Worm (Caenorhabditis elegans) whole organism, late embryonic: ENCODE data around the gene C25F9.6.

Experiments
- Y22D7AL.16 ChIP-seq: sonication (generic microtip); optimal IDR thresholded peaks from 2 replicates; lab custom pipeline; 2016; ENCODE audit warnings: missing genetic modification characterization, missing compliant biosample characterization
- ceh-19 ChIP-seq: fragments of 200-800 bp; sonication (Bioruptor generic); optimal IDR thresholded peaks from 2 replicates; lab custom pipeline; 2018; ENCODE audit warnings: mild to moderate bottlenecking, missing genetic modification characterization, missing compliant biosample characterization
- ceh-22 ChIP-seq: sonication (generic microtip); optimal IDR thresholded peaks from 2 replicates; lab custom pipeline; 2017; ENCODE audit warnings: missing biosample characterization, missing genetic modification characterization
- ceh-24 ChIP-seq: sonication (generic microtip); optimal IDR thresholded peaks from 2 replicates; lab custom pipeline; 2016; ENCODE audit warnings: mild to moderate bottlenecking, missing genetic modification characterization, missing compliant biosample characterization
- elt-2 ChIP-seq: sonication (generic microtip); optimal IDR thresholded peaks from 2 replicates; lab custom pipeline; 2016; ENCODE audit warnings: missing genetic modification reagents, missing genetic modification characterization, missing compliant biosample characterization
- fax-1 ChIP-seq: sonication (generic microtip); optimal IDR thresholded peaks from 2 replicates; lab custom pipeline; 2016; ENCODE audit warnings: missing genotype, missing genetic modification characterization, missing compliant biosample characterization
- fkh-6 ChIP-seq: sonication (generic microtip); optimal IDR thresholded peaks from 2 replicates; lab custom pipeline; 2016; ENCODE audit warnings: missing genetic modification characterization, missing compliant biosample characterization
- hlh-6 ChIP-seq: sonication (generic microtip); optimal IDR thresholded peaks from 2 replicates; lab custom pipeline; 2016; ENCODE audit warnings: missing genotype, missing genetic modification characterization, missing compliant biosample characterization
- madf-2 ChIP-seq: sonication (generic microtip); optimal IDR thresholded peaks from 2 replicates; lab custom pipeline; 2017; ENCODE audit warnings: missing genetic modification characterization, missing compliant biosample characterization
- pag-3 ChIP-seq: sonication (generic microtip); optimal IDR thresholded peaks from 2 replicates; lab custom pipeline; 2016; ENCODE audit warnings: missing compliant biosample characterization, missing genetic modification characterization, borderline replicate concordance
- pax-1 ChIP-seq: fragments of 150-350 bp; optimal IDR thresholded peaks from 2 replicates; lab custom pipeline; 2014; ENCODE audit warnings: missing biosample characterization, missing genetic modification characterization
- pqm-1 ChIP-seq: sonication (generic microtip); optimal IDR thresholded peaks from 2 replicates; lab custom pipeline; 2016; ENCODE audit warnings: missing genetic modification characterization, missing compliant biosample characterization
- rnt-1 ChIP-seq: sonication (generic microtip); optimal IDR thresholded peaks from 2 replicates; lab custom pipeline; 2016; ENCODE audit warnings: missing genetic modification characterization, missing compliant biosample characterization
- sdc-2 ChIP-seq: sonication (generic microtip); optimal IDR thresholded peaks from 2 replicates; lab custom pipeline; 2016; ENCODE audit warnings: missing genotype, missing genetic modification characterization, missing compliant biosample characterization
- unc-42 ChIP-seq: sonication (generic microtip); optimal IDR thresholded peaks from 2 replicates; lab custom pipeline; 2016; ENCODE audit warnings: missing genotype, missing genetic modification characterization, missing compliant biosample characterization
- unc-55 ChIP-seq: sonication (generic microtip); optimal IDR thresholded peaks from 2 replicates; lab custom pipeline; 2017; ENCODE audit warnings: missing biosample characterization, missing genetic modification reagents, missing genetic modification characterization

C25F9.6 gene

DNA sequence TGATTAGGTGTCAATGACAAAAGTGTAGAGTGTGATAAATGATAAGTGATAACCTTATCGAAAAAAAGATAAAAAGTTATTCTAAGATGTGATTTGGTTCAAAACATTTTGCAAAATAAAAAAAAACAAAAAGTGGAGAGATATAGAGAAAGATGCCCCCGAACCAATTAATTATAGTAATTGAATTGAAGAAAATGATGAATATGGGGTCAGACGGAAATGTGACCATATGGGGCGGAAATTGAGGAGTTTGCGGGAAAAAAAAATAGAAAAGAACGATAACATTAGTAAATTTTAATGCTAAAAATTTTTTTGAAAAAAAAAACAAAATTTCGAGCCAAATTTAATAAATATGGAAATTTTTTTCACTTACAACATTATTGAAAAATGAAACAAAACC is 50.6 kb downstream of the C25F9.6 start:
- no peak for TF ChIP-seq rnt-1
- peak; percentile 54 for TF ChIP-seq unc-42 (tag; lab: Kevin White, UChicago)
- no peak for TF ChIP-seq madf-2 (tag; lab: Kevin White, UChicago)
- no peak for TF ChIP-seq fkh-6 (tag; lab: Kevin White, UChicago)
- no peak for TF ChIP-seq ceh-24 (tag; lab: Kevin White, UChicago)
- peak; percentile 56 for TF ChIP-seq elt-2 (tag; lab: Kevin White, UChicago)
- no peak for TF ChIP-seq ceh-22 (tag; lab: Kevin White, UChicago)
- no peak for TF ChIP-seq unc-55
- no peak for TF ChIP-seq ceh-19
- TF ChIP-seq Y22D7AL.16 (tag; lab: Kevin White, UChicago) = no peak
- no peak for TF ChIP-seq pag-3 (tag; lab: Kevin White, UChicago)
- no peak for TF ChIP-seq pqm-1
- no peak for TF ChIP-seq pax-1 (tag; lab: Kevin White, UChicago)
- no peak for TF ChIP-seq hlh-6 (tag; lab: Kevin White, UChicago)
- TF ChIP-seq fax-1 = no peak
- TF ChIP-seq sdc-2 (tag; lab: Kevin White, UChicago) = no peak
